Worm (Caenorhabditis elegans): ENCODE data around the gene hlh-13.

- TF ChIP-seq C16A3.4 (tag; optimal IDR thresholded peaks at IDR 0.05) (no peak), lsy-2 (tag; optimal IDR thresholded peaks at IDR 0.05) (no peak), nhr-76 (tag; optimal IDR thresholded peaks at IDR 0.05) (no peak), fos-1 (tag; optimal IDR thresholded peaks at IDR 0.05) (no peak)
Observed at ce11 chrX:4256761-4257160, 7.7 kb downstream of the hlh-13 start, which contains the start of gene srv-6.

Measured in whole organism, L1 larva.